Worm (Caenorhabditis elegans): ENCODE measurements around the gene sri-63.

sri-63 gene

ce11 chrII:3270598-3270997 is 16.6 kb upstream of the sri-63 start:
- TF ChIP-seq fkh-6 (tag; optimal IDR thresholded peaks at IDR 0.05), result no peak
- TF ChIP-seq mec-3 (tag; optimal IDR thresholded peaks at IDR 0.05; ENCODE audit: borderline replicate concordance), result no peak
- TF ChIP-seq tbx-2 (tag; optimal IDR thresholded peaks at IDR 0.05), result no peak
- no peak for TF ChIP-seq ceh-22 (tag; optimal IDR thresholded peaks at IDR 0.05)
- no peak for TF ChIP-seq ceh-31 (tag; optimal IDR thresholded peaks at IDR 0.05)

ce11 chrII:3274923-3275322 is 12.2 kb upstream of the sri-63 start, which contains the start of gene F02E11.3:
Gene F02E11.3 (minus strand): TSS chrII:3275023.
- no peak for TF ChIP-seq ahr-1 (tag; optimal IDR thresholded peaks at IDR 0.05)
- TF ChIP-seq mec-3 (tag; optimal IDR thresholded peaks at IDR 0.05; ENCODE audit: borderline replicate concordance), result no peak
- TF ChIP-seq pat-9 (tag; optimal IDR thresholded peaks at IDR 0.05), result no peak
- no peak for TF ChIP-seq F13H6.1 (tag; optimal IDR thresholded peaks at IDR 0.05)

ce11 chrII:3277686-3278085 is 9.5 kb upstream of the sri-63 start, which contains the start of gene F02E11.4:
Gene F02E11.4 (minus strand): TSS chrII:3277786.
- no peak for TF ChIP-seq ceh-30 (tag; optimal IDR thresholded peaks at IDR 0.05)
- no peak for TF ChIP-seq ceh-9 (tag; optimal IDR thresholded peaks at IDR 0.05)
- TF ChIP-seq ets-4 (tag; optimal IDR thresholded peaks at IDR 0.05), result no peak
- TF ChIP-seq che-1 (tag; optimal IDR thresholded peaks at IDR 0.05), result no peak
- no peak for TF ChIP-seq hlh-13 (GFP tag; optimal IDR thresholded peaks at IDR 0.05)
- no peak for TF ChIP-seq ceh-19 (GFP tag; optimal IDR thresholded peaks at IDR 0.05)
- no peak for TF ChIP-seq hlh-15 (tag; optimal IDR thresholded peaks at IDR 0.05)
- TF ChIP-seq ceh-31 (tag; optimal IDR thresholded peaks at IDR 0.05), result no peak
- TF ChIP-seq ceh-2 (tag; optimal IDR thresholded peaks at IDR 0.05), result no peak
- no peak for TF ChIP-seq C08G9.2 (tag; optimal IDR thresholded peaks at IDR 0.05)
- no peak for TF ChIP-seq madf-2 (tag; optimal IDR thresholded peaks at IDR 0.05)
- no peak for TF ChIP-seq tbx-7 (tag; optimal IDR thresholded peaks at IDR 0.05)
- no peak for TF ChIP-seq nhr-11 (tag; optimal IDR thresholded peaks at IDR 0.05)
- no peak for TF ChIP-seq pat-9 (tag; optimal IDR thresholded peaks at IDR 0.05)
- no peak for TF ChIP-seq unc-3 (GFP tag; conservative IDR thresholded peaks at IDR 0.05)
- TF ChIP-seq unc-3 (tag; optimal IDR thresholded peaks at IDR 0.05), result no peak
- TF ChIP-seq npax-4 (tag; optimal IDR thresholded peaks at IDR 0.05), result no peak
- TF ChIP-seq lin-11 (tag; optimal IDR thresholded peaks at IDR 0.05), result no peak
- TF ChIP-seq mec-3 (tag; optimal IDR thresholded peaks at IDR 0.05; ENCODE audit: borderline replicate concordance), result no peak
- TF ChIP-seq sox-2 (GFP tag; IDR thresholded peaks at IDR 0.05), result no peak

ce11 chrII:3278634-3279033 is 8.5 kb upstream of the sri-63 start, which contains the start of gene wht-4:
Gene wht-4 (plus strand): TSS chrII:3278934.
- TF ChIP-seq mec-3 (tag; optimal IDR thresholded peaks at IDR 0.05; ENCODE audit: borderline replicate concordance) (no peak), gmeb-2 (tag; optimal IDR thresholded peaks at IDR 0.05) (no peak), unc-55 (GFP tag; optimal IDR thresholded peaks at IDR 0.05) (no peak), dmd-4 (tag; optimal IDR thresholded peaks at IDR 0.05; ENCODE audit: borderline replicate concordance) (no peak), K09A11.1 (tag; optimal IDR thresholded peaks at IDR 0.05; ENCODE audit: insufficient read depth) (no peak), elt-2 (tag; optimal IDR thresholded peaks at IDR 0.05) (no peak), fkh-6 (tag; optimal IDR thresholded peaks at IDR 0.05) (no peak), sox-2 (GFP tag; IDR thresholded peaks at IDR 0.05) (no peak), C08G9.2 (tag; optimal IDR thresholded peaks at IDR 0.05) (no peak), ets-4 (tag; optimal IDR thresholded peaks at IDR 0.05) (no peak)

ce11 chrII:3282353-3282752 is 4.8 kb upstream of the sri-63 start, which contains the start of gene nep-13:
Gene nep-13 (plus strand): TSS chrII:3282653.
- no peak for TF ChIP-seq ahr-1 (tag; optimal IDR thresholded peaks at IDR 0.05)
- TF ChIP-seq rnt-1 (tag; optimal IDR thresholded peaks at IDR 0.05), result no peak
- no peak for TF ChIP-seq ceh-31 (tag; optimal IDR thresholded peaks at IDR 0.05)
- no peak for TF ChIP-seq ceh-30 (tag; optimal IDR thresholded peaks at IDR 0.05)
- TF ChIP-seq tbx-7 (tag; optimal IDR thresholded peaks at IDR 0.05), result no peak
- TF ChIP-seq fax-1 (tag; optimal IDR thresholded peaks at IDR 0.05), result no peak
- TF ChIP-seq pag-3 (tag; optimal IDR thresholded peaks at IDR 0.05; ENCODE audit: borderline replicate concordance), result no peak
- no peak for TF ChIP-seq unc-86 (tag; optimal IDR thresholded peaks at IDR 0.05)
- TF ChIP-seq gmeb-2 (tag; optimal IDR thresholded peaks at IDR 0.05), result no peak
- TF ChIP-seq hlh-15 (tag; optimal IDR thresholded peaks at IDR 0.05), result no peak
- no peak for TF ChIP-seq hlh-30 (tag; optimal IDR thresholded peaks at IDR 0.05; ENCODE audit: insufficient read depth)
